Fruit fly (Drosophila melanogaster) whole organism, adult: ENCODE measurements around the gene MESR3.

ENCODE experiments used
- CG11617 ChIP-seq: fragments of 200-800 bp; sonication (Bioruptor generic); optimal IDR thresholded peaks from 2 replicates; lab custom pipeline; 2017; ENCODE audit warnings: mild to moderate bottlenecking, missing biosample characterization, missing genetic modification reagents, missing genetic modification characterization
- CG12768 ChIP-seq: fragments of 200-800 bp; sonication (Bioruptor generic); optimal IDR thresholded peaks from 2 replicates; lab custom pipeline; 2017; ENCODE audit warnings: missing biosample characterization, missing genetic modification characterization, mild to moderate bottlenecking, moderate library complexity, missing genetic modification reagents
- CG14711 ChIP-seq: fragments of 200-800 bp; sonication (Bioruptor generic); optimal IDR thresholded peaks from 2 replicates; lab custom pipeline; 2018; ENCODE audit warnings: missing biosample characterization, mild to moderate bottlenecking, missing genetic modification characterization, moderate library complexity
- CG1620 ChIP-seq: fragments of 200-800 bp; sonication (Bioruptor generic); optimal IDR thresholded peaks from 2 replicates; lab custom pipeline; 2016; ENCODE audit warnings: missing biosample characterization, missing genetic modification characterization
- CG33017 ChIP-seq: fragments of 200-800 bp; sonication (Bioruptor generic); optimal IDR thresholded peaks from 2 replicates; lab custom pipeline; 2018; ENCODE audit warnings: missing biosample characterization, mild to moderate bottlenecking, missing genetic modification characterization, moderate library complexity
- CG5204 ChIP-seq: fragments of 200-800 bp; sonication (Bioruptor generic); optimal IDR thresholded peaks from 2 replicates; lab custom pipeline; 2016; ENCODE audit warnings: missing biosample characterization, missing genetic modification characterization
- CG7045 ChIP-seq: fragments of 200-800 bp; sonication (Bioruptor generic); optimal IDR thresholded peaks from 2 replicates; lab custom pipeline; 2017; ENCODE audit warnings: missing biosample characterization, mild to moderate bottlenecking, missing genetic modification characterization
- CG7101 ChIP-seq: fragments of 200-800 bp; sonication (Bioruptor generic); optimal IDR thresholded peaks from 2 replicates; lab custom pipeline; 2018; ENCODE audit warnings: missing biosample characterization, mild to moderate bottlenecking, missing genetic modification characterization, moderate library complexity
- Clk ChIP-seq: fragments of 200-800 bp; sonication (Bioruptor generic); optimal IDR thresholded peaks from 2 replicates; lab custom pipeline; 2017; ENCODE audit warnings: missing biosample characterization, missing genetic modification characterization
- Crg-1 ChIP-seq: fragments of 200-800 bp; sonication (Bioruptor generic); optimal IDR thresholded peaks from 2 replicates; lab custom pipeline; 2016; ENCODE audit warnings: missing biosample characterization, missing genetic modification characterization
- Hr96 ChIP-seq: fragments of 200-800 bp; sonication (Bioruptor generic); optimal IDR thresholded peaks from 2 replicates; lab custom pipeline; 2016; ENCODE audit warnings: missing biosample characterization, missing genetic modification characterization
- Mnt ChIP-seq: fragments of 200-800 bp; sonication (Bioruptor generic); optimal IDR thresholded peaks from 2 replicates; lab custom pipeline; 2016; ENCODE audit warnings: missing biosample characterization, mild to moderate bottlenecking, missing genetic modification characterization
- bab1 ChIP-seq: fragments of 200-800 bp; sonication (Bioruptor generic); optimal IDR thresholded peaks from 3 replicates; lab custom pipeline; 2019; ENCODE audit warnings: missing biosample characterization, mild to moderate bottlenecking, missing genetic modification characterization, moderate library complexity
- cic ChIP-seq: fragments of 200-800 bp; sonication (Bioruptor generic); optimal IDR thresholded peaks from 2 replicates; lab custom pipeline; 2017; ENCODE audit warnings: missing biosample characterization, mild to moderate bottlenecking, missing genetic modification characterization, moderate library complexity
- cnc ChIP-seq, 2 experiments: fragments of >200 bp; optimal IDR thresholded peaks; 2 replicates each; lab custom pipeline; 2017
- kay ChIP-seq: fragments of 200-800 bp; sonication (Bioruptor generic); peaks from one replicate; lab custom pipeline; 2016; ENCODE audit warnings: missing biosample characterization, missing genetic modification characterization, borderline replicate concordance
- ovo ChIP-seq: fragments of 200-800 bp; sonication (Bioruptor generic); optimal IDR thresholded peaks from 2 replicates; lab custom pipeline; 2016; ENCODE audit warnings: missing biosample characterization, missing genetic modification characterization
- pad ChIP-seq: fragments of 200-800 bp; sonication (Bioruptor generic); optimal IDR thresholded peaks from 3 replicates; lab custom pipeline; 2017; ENCODE audit warnings: missing biosample characterization, missing genetic modification characterization, mild to moderate bottlenecking, moderate library complexity, missing genetic modification reagents
- tj ChIP-seq: fragments of 200-800 bp; sonication (Bioruptor generic); optimal IDR thresholded peaks from 3 replicates; lab custom pipeline; 2017; ENCODE audit warnings: missing biosample characterization, mild to moderate bottlenecking, missing genetic modification characterization, moderate library complexity
- toe ChIP-seq: fragments of 200-800 bp; sonication (Bioruptor generic); optimal IDR thresholded peaks from 2 replicates; lab custom pipeline; 2016; ENCODE audit warnings: missing biosample characterization, missing genetic modification characterization

The MESR3 gene

DNA sequence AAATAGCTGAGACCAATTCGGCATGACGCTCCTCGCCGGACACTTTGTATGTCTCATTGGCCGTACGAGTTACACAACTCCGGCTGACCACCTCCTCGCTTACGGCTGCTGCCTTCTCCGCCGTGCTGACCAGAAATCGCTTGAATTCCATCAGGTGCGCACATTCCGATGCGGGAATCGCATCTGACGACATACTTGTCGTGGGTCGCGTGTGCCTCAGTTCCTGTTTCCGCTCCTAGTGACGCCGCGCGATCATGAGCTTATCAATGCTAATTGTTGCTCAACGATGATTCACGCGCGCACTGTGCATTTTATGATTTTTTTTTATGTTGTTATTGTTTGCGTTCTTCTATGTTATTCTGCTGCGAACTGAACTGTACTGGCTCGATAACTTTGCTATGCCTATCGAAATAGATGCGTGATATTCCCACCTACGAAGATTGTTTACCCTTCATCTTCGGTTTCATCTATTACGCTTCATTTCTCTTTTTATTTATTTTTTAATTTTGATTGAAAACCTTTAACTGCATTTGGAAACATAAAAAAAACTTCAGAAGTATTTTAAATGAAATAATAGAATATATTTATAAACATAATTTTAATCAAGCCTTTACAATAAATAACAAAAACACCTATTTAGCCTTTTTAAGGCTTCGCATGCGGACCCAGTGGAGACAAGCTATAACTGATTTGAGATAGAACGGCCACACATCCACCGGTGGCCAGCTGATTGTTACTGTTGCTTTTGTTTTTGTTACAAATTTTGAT lies 85.8 kb downstream of the MESR3 start, which contains the start of the genes CG10376 and CG10343:
Gene CG10376 (minus strand): TSS at position 385 of the 768 bp plus-strand sequence.
Gene CG10343 (plus strand): TSS at position 753 of the 768 bp plus-strand sequence.
- TF ChIP-seq pad (GFP tag; lab: Kevin White, UChicago) (peak; percentile 74), Hr96 (GFP tag; lab: Kevin White, UChicago) (no peak), CG12768 (peak; percentile 84), CG5204 (GFP tag; lab: Kevin White, UChicago) (no peak), cic (GFP tag; lab: Kevin White, UChicago) (peak; percentile 48), CG7045 (GFP tag; lab: Kevin White, UChicago) (peak; percentile 89), CG14711 (tag; lab: Kevin White, UChicago) (peak; percentile 76), cnc (optimal IDR thresholded peaks at IDR 0.05; lab: Kevin White, UChicago) (no peak), kay (no peak), tj (GFP tag; lab: Kevin White, UChicago) (peak; percentile 70), bab1 (GFP tag; lab: Kevin White, UChicago) (peak; percentile 83), Clk (peak; percentile 61), CG11617 (peak; percentile 89), toe (GFP tag; lab: Kevin White, UChicago) (no peak), Mnt (peak; percentile 52), CG1620 (GFP tag; lab: Kevin White, UChicago) (peak; percentile 64), ovo (GFP tag; lab: Kevin White, UChicago) (peak; percentile 69), Crg-1 (peak; percentile 70), CG7101 (tag; lab: Kevin White, UChicago) (peak; percentile 91), CG33017 (tag; lab: Kevin White, UChicago) (peak; percentile 85)

DNA sequence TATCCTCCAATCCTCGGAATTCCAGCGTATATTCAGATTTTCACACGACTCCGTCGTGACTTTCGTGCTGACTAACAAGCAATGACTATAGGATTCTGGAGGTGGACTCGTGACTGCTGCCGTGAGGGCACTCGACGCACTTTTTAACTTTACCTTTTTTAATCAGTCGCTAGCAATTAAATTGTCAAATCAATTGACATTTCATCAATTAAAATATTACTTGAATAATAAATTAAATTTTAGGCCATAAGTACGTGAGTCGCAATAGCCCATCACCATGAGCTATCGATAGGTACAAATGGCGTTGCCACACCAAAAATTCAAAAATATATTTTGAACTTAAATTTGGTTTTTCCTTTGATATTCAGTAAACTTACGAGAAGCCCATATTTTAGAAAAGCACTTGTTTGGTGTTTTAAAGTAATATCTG lies 88.6 kb downstream of the MESR3 start, which contains the start of gene Jwa:
Gene Jwa (minus strand): TSS at position 87 of the 430 bp plus-strand sequence.
- TF ChIP-seq cnc (optimal IDR thresholded peaks at IDR 0.05; lab: Kevin White, UChicago), result no peak
- peak; percentile 78 for TF ChIP-seq CG12768
- TF ChIP-seq Crg-1, result peak; percentile 93
- peak; percentile 94 for TF ChIP-seq CG1620 (GFP tag; lab: Kevin White, UChicago)
- no peak for TF ChIP-seq CG5204 (GFP tag; lab: Kevin White, UChicago)
- peak; percentile 71 for TF ChIP-seq CG14711 (tag; lab: Kevin White, UChicago)
- peak; percentile 30 for TF ChIP-seq cic (GFP tag; lab: Kevin White, UChicago)
- peak; percentile 72 for TF ChIP-seq CG7045 (GFP tag; lab: Kevin White, UChicago)
- peak; percentile 94 for TF ChIP-seq Mnt
- TF ChIP-seq Hr96 (GFP tag; lab: Kevin White, UChicago), result no peak
- TF ChIP-seq CG33017 (tag; lab: Kevin White, UChicago), result peak; percentile 89
- TF ChIP-seq bab1 (GFP tag; lab: Kevin White, UChicago), result peak; percentile 82
- peak; percentile 75 for TF ChIP-seq ovo (GFP tag; lab: Kevin White, UChicago)
- TF ChIP-seq Clk, result peak; percentile 84
- peak; percentile 63 for TF ChIP-seq pad (GFP tag; lab: Kevin White, UChicago)
- TF ChIP-seq toe (GFP tag; lab: Kevin White, UChicago), result peak; percentile 91
- peak; percentile 82 for TF ChIP-seq tj (GFP tag; lab: Kevin White, UChicago)
- TF ChIP-seq kay, result no peak
- TF ChIP-seq CG7101 (tag; lab: Kevin White, UChicago), result peak; percentile 94
- TF ChIP-seq CG11617, result peak; percentile 88

DNA sequence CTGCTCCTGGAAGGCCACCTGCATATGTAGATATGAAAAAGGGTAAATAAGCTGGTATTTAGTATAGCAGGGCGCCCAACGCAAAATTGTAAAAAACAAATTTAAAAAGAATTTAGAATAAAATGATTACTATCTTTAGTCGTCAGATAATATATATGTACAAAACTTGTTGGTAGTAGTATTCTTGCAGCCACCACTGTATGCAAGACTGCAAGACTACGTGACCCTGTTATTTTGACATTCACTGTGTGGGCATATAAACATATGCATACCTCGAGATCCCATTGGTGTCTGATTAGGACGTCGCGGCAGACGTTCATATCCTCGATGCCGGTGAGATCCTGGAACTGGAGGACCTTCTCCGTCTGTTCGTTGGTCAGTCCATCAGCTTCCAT lies 90.8 kb downstream of the MESR3 start:
- TF ChIP-seq ovo (GFP tag; lab: Kevin White, UChicago) (no peak), bab1 (GFP tag; lab: Kevin White, UChicago) (no peak), cic (GFP tag; lab: Kevin White, UChicago) (peak; percentile 17), CG11617 (no peak), CG12768 (no peak)

DNA sequence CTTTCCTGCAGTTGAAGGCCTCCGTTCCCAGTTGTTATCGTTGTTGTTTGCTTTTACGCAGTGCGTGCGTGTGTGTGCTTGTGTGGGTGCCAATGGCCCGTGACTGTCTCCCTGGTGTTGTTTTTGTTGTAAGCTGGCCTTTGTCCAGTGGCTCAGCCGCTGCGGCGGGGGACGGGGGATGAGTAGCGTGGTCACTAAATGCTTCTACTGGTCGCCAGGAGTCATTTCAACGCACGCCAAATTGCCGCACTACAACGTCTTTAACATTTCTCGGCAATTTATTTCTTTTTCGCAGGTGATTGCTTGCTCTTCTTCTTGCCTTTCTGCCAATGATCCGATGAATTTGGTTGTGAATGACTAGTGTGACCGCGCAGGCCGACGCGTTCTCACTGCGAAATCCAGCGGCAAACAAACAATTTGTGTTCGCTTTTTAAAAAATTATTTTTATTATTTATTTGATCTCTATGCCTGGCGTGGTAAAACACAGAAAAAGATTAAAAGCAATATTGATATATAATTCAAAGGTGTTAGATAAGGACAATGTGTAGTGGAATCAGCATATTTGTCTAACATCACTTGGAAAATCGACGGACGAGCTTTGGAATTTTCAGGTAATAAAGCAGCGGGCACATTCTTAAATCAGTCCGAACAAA lies 91.3 kb downstream of the MESR3 start, which contains the start of the genes Faf2 and Grip71:
Gene Faf2 (minus strand): TSS at position 450 of the 653 bp plus-strand sequence.
Gene Grip71 (plus strand): TSS at position 608 of the 653 bp plus-strand sequence.
- peak; percentile 91 for TF ChIP-seq toe (GFP tag; lab: Kevin White, UChicago)
- TF ChIP-seq CG14711 (tag; lab: Kevin White, UChicago), result peak; percentile 75
- peak; percentile 83 for TF ChIP-seq CG7101 (tag; lab: Kevin White, UChicago)
- peak; percentile 83 for TF ChIP-seq CG5204 (GFP tag; lab: Kevin White, UChicago)
- TF ChIP-seq CG12768, result peak; percentile 68
- TF ChIP-seq kay, result no peak
- TF ChIP-seq Mnt, result peak; percentile 61
- peak; percentile 79 for TF ChIP-seq CG7045 (GFP tag; lab: Kevin White, UChicago)
- peak; percentile 81 for TF ChIP-seq Hr96 (GFP tag; lab: Kevin White, UChicago)
- TF ChIP-seq Clk, result peak; percentile 52
- TF ChIP-seq cic (GFP tag; lab: Kevin White, UChicago), result no peak
- TF ChIP-seq pad (GFP tag; lab: Kevin White, UChicago), result peak; percentile 55
- TF ChIP-seq CG11617, result peak; percentile 71
- peak; percentile 72 for TF ChIP-seq ovo (GFP tag; lab: Kevin White, UChicago)
- TF ChIP-seq bab1 (GFP tag; lab: Kevin White, UChicago), result peak; percentile 82
- peak; percentile 86 for TF ChIP-seq CG1620 (GFP tag; lab: Kevin White, UChicago)
- TF ChIP-seq tj (GFP tag; lab: Kevin White, UChicago), result peak; percentile 47
- TF ChIP-seq CG33017 (tag; lab: Kevin White, UChicago), result peak; percentile 76
- TF ChIP-seq Crg-1, result peak; percentile 51
- TF ChIP-seq cnc (optimal IDR thresholded peaks at IDR 0.05; lab: Kevin White, UChicago), result no peak
